Worm (Caenorhabditis elegans) whole organism, midembryonic: ENCODE data around the gene acr-14.

Source experiments
- T22C8.4 ChIP-seq: fragments of 200-800 bp; sonication (Bioruptor generic); IDR thresholded peaks from 2 replicates; pipeline ENCODE4 v1.3.6; 2022; ENCODE audit warnings: missing genetic modification characterization, missing compliant biosample characterization
- med-1 ChIP-seq: sonication (generic microtip); optimal IDR thresholded peaks from 2 replicates; lab custom pipeline; 2017; ENCODE audit warnings: missing genetic modification characterization, mild to moderate bottlenecking, missing compliant biosample characterization, antibody characterized with exemption, missing genetic modification reagents; ENCODE audit not compliant: insufficient read depth
- ztf-23 ChIP-seq: fragments of 200-800 bp; sonication (Bioruptor generic); IDR thresholded peaks from 2 replicates; pipeline ENCODE4 v1.3.6; 2022; ENCODE audit warnings: missing genetic modification reagents, missing genetic modification characterization, missing compliant biosample characterization

ce11 chrII:8190455-8190854 is 13.5 kb upstream of the acr-14 start, which contains the start of gene T05C12.8:
- TF ChIP-seq T22C8.4 (GFP tag; lab: Robert Waterston, UW) (no peak), med-1 (GFP tag; lab: Kevin White, UChicago) (no peak), ztf-23 (GFP tag; lab: Robert Waterston, UW) (no peak)
